Worm (Caenorhabditis elegans) whole organism, L4/young adult: ENCODE data around the gene irld-3.

ENCODE experiments used
- W03F9.2 ChIP-seq: fragments of 150-350 bp; optimal IDR thresholded peaks from 2 replicates; lab custom pipeline; 2014; ENCODE audit warnings: missing biosample characterization, missing genetic modification characterization
- dao-5 ChIP-seq: sonication (generic microtip); optimal IDR thresholded peaks from 2 replicates; lab custom pipeline; 2016; ENCODE audit warnings: missing genotype, missing genetic modification characterization, moderate library complexity, missing compliant biosample characterization
- him-1 ChIP-seq: sonication (generic microtip); optimal IDR thresholded peaks from 2 replicates; lab custom pipeline; 2016; ENCODE audit warnings: missing genotype, missing genetic modification reagents, missing genetic modification characterization, missing compliant biosample characterization

ce11 chrV:3156786-3157185 is 18.4 kb upstream of the irld-3 start, which contains the start of gene exh-1:
- TF ChIP-seq dao-5 (tag; lab: Kevin White, UChicago) (no peak), him-1 (no peak), W03F9.2 (no peak)
